Worm (Caenorhabditis elegans): ENCODE data around the gene daf-19.

daf-19 gene

ce11 chrII:10172436-10172973, 3.4 kb upstream of the daf-19 start, which contains the start of gene wbp-11:
Gene wbp-11, plus strand, starts transcription at chrII:10172923.
- TF ChIP-seq B0035.1 (tag; optimal IDR thresholded peaks at IDR 0.05) (no peak), lin-54 (GFP tag; optimal IDR thresholded peaks at IDR 0.05) (peak; percentile 0), F33H1.4 (GFP tag; IDR thresholded peaks at IDR 0.05) (0 out of 2 replicates have a peak, but pooled peaks have one; percentile 22), hrde-1 (tag; optimal IDR thresholded peaks at IDR 0.05; ENCODE audit: borderline replicate concordance) (no peak), madf-3 (GFP tag; IDR thresholded peaks at IDR 0.05) (peak; percentile 90), F49E8.2 (tag; optimal IDR thresholded peaks at IDR 0.05; ENCODE audit: insufficient read depth) (peak; percentile 25), fkh-3 (tag; optimal IDR thresholded peaks at IDR 0.05) (no peak), ceh-100 (GFP tag; IDR thresholded peaks at IDR 0.05) (0 out of 2 replicates have a peak, but pooled peaks have one; percentile 24), F57C9.4 (tag; optimal IDR thresholded peaks at IDR 0.05) (no peak), ztf-28 (GFP tag; IDR thresholded peaks at IDR 0.05) (no peak), efl-1 (GFP tag; optimal IDR thresholded peaks at IDR 0.05) (peak; percentile 23), madf-6 (GFP tag; IDR thresholded peaks at IDR 0.05) (peak; percentile 52; the same call in 1 of the 2 replicates), lsl-1 (GFP tag; optimal IDR thresholded peaks at IDR 0.05) (peak; percentile 4), Y56A3A.18 (GFP tag; IDR thresholded peaks at IDR 0.05) (no peak), D2030.7 (GFP tag; IDR thresholded peaks at IDR 0.05) (peak; percentile 39; the same call in 1 of the 2 replicates)

- TF ChIP-seq tlf-1 (GFP tag; optimal IDR thresholded peaks at IDR 0.05) (no peak), C06A6.2 (GFP tag; conservative IDR thresholded peaks at IDR 0.05) (no peak), ceh-40 (GFP tag; IDR thresholded peaks at IDR 0.05) (no peak), ztf-6 (GFP tag; IDR thresholded peaks at IDR 0.05) (no peak), zfh-2 (GFP tag; conservative IDR thresholded peaks at IDR 0.05) (no peak), egl-18 (GFP tag; IDR thresholded peaks at IDR 0.05) (no peak), T26A5.8 (tag; optimal IDR thresholded peaks at IDR 0.05) (no peak), nhr-90 (tag; optimal IDR thresholded peaks at IDR 0.05) (no peak), Y53G8AR.9 (GFP tag; conservative IDR thresholded peaks at IDR 0.05) (no peak), dpl-1 (GFP tag; optimal IDR thresholded peaks at IDR 0.05) (peak; percentile 31), snpc-4 (GFP tag; optimal IDR thresholded peaks at IDR 0.05) (no peak), snpc-4 (tag; optimal IDR thresholded peaks at IDR 0.05) (peak in 1 of 4 experiments; percentile 30), madf-6 (GFP tag; IDR thresholded peaks at IDR 0.05) (peak; percentile 81), ceh-79 (tag; optimal IDR thresholded peaks at IDR 0.05) (no peak), efl-1 (GFP tag; optimal IDR thresholded peaks at IDR 0.05) (peak; percentile 90), snpc-3.4 (tag; optimal IDR thresholded peaks at IDR 0.05) (peak; percentile 7), ceh-27 (GFP tag; optimal IDR thresholded peaks at IDR 0.05) (no peak), Y56A3A.18 (GFP tag; IDR thresholded peaks at IDR 0.05) (no peak), mes-4 (tag; optimal IDR thresholded peaks at IDR 0.05) (no peak), sptf-2 (GFP tag; optimal IDR thresholded peaks at IDR 0.05) (no peak), D2030.7 (GFP tag; IDR thresholded peaks at IDR 0.05) (0 out of 2 replicates have a peak, but pooled peaks have one; percentile 40), mel-28 (tag; optimal IDR thresholded peaks at IDR 0.05; ENCODE audit: borderline replicate concordance) (no peak), F33H1.4 (GFP tag; IDR thresholded peaks at IDR 0.05) (peak; percentile 82), aptf-2 (GFP tag; conservative IDR thresholded peaks at IDR 0.05) (no peak), xnd-1 (tag; optimal IDR thresholded peaks at IDR 0.05) (peak; percentile 47), ceh-91 (GFP tag; IDR thresholded peaks at IDR 0.05) (peak; percentile 82), madf-8 (GFP tag; conservative IDR thresholded peaks at IDR 0.05) (peak; percentile 75), snpc-1.3 (tag; optimal IDR thresholded peaks at IDR 0.05; ENCODE audit: insufficient read depth) (no peak), lsl-1 (GFP tag; optimal IDR thresholded peaks at IDR 0.05) (peak; percentile 39), ztf-18 (tag; optimal IDR thresholded peaks at IDR 0.05) (no peak)
Observed at ce11 chrII:10170837-10171318, 1.7 kb upstream of the daf-19 start, which contains the start of gene gpd-4. Gene gpd-4, plus strand, starts transcription at chrII:10171268.

All from whole organism, young adult.